Worm (Caenorhabditis elegans) whole organism, L3 larva: ENCODE data around the gene gsto-1.
"Not testable (repeated sequence)": the region's sequence is repeated elsewhere in the genome, so short reads cannot be mapped to it uniquely, and the experiment has no call there.

Experiments
- R02D3.7 ChIP-seq: fragments of 150-350 bp; optimal IDR thresholded peaks from 2 replicates; lab custom pipeline; 2014; ENCODE audit warnings: missing biosample characterization, missing genetic modification characterization
- ceh-82 ChIP-seq: fragments of 150-350 bp; optimal IDR thresholded peaks from 2 replicates; lab custom pipeline; 2014; ENCODE audit warnings: missing biosample characterization, missing genetic modification characterization
- fos-1 ChIP-seq: fragments of 150-350 bp; optimal IDR thresholded peaks from 2 replicates; lab custom pipeline; 2014; ENCODE audit warnings: missing biosample characterization, missing genetic modification characterization
- nhr-11 ChIP-seq: fragments of 150-350 bp; optimal IDR thresholded peaks from 2 replicates; lab custom pipeline; 2014; ENCODE audit warnings: missing biosample characterization, missing genetic modification characterization
- nhr-23 ChIP-seq: fragments of 150-350 bp; optimal IDR thresholded peaks from 2 replicates; lab custom pipeline; 2014; ENCODE audit warnings: missing biosample characterization, missing genetic modification reagents, missing genetic modification characterization
- nhr-77 ChIP-seq: fragments of 150-350 bp; optimal IDR thresholded peaks from 2 replicates; lab custom pipeline; 2014; ENCODE audit warnings: missing biosample characterization, missing genetic modification characterization
- pha-4 ChIP-seq: fragments of 150-350 bp; optimal IDR thresholded peaks from 2 replicates; lab custom pipeline; 2014; ENCODE audit warnings: missing biosample characterization, missing genetic modification reagents, missing genetic modification characterization
- zag-1 ChIP-seq: fragments of 150-350 bp; optimal IDR thresholded peaks from 2 replicates; lab custom pipeline; 2014; ENCODE audit warnings: missing biosample characterization, missing genetic modification characterization
- ztf-11 ChIP-seq: fragments of 150-350 bp; optimal IDR thresholded peaks from 2 replicates; lab custom pipeline; 2014; ENCODE audit warnings: missing biosample characterization, missing genetic modification characterization

ce11 chrIII:7964281-7964680 lies 17.5 kb upstream of the gsto-1 start, which contains the start of gene F54H12.2:
- TF ChIP-seq zag-1 (tag; lab: Kevin White, UChicago); nhr-23 (tag; lab: Kevin White, UChicago); ztf-11 (tag; lab: Kevin White, UChicago); pha-4; nhr-11 (tag; lab: Kevin White, UChicago); ceh-82; R02D3.7 (tag; lab: Kevin White, UChicago); nhr-77 (tag; lab: Kevin White, UChicago); fos-1 (tag; lab: Kevin White, UChicago): not testable (repeated sequence)
